Worm (Caenorhabditis elegans) whole organism, L4 larva: ENCODE results near the gene F35F10.1.

Source experiments
- F26F4.8 ChIP-seq: fragments of 200-800 bp; sonication (Bioruptor generic); conservative IDR thresholded peaks from 2 replicates; pipeline ENCODE4 v1.3.6; 2022; ENCODE audit warnings: missing genetic modification characterization, missing compliant biosample characterization
- Y105C5A.15 ChIP-seq: fragments of 200-800 bp; sonication (Bioruptor generic); IDR thresholded peaks from 2 replicates; pipeline ENCODE4 v1.3.6; 2022; ENCODE audit warnings: missing genetic modification characterization, missing compliant biosample characterization
- Y5F2A.4 ChIP-seq: fragments of 200-800 bp; sonication (Bioruptor generic); optimal IDR thresholded peaks from 2 replicates; lab custom pipeline; 2018; ENCODE audit warnings: mild to moderate bottlenecking, missing genetic modification characterization, missing compliant biosample characterization
- ZK546.5 ChIP-seq, 2 experiments: sonication (generic microtip); optimal IDR thresholded peaks; 2 replicates each; lab custom pipeline; 2017; ENCODE audit warnings: missing biosample characterization in 2 of 2, missing genetic modification characterization in 2 of 2
- aha-1 ChIP-seq: fragments of 150-350 bp; peaks from one replicate; lab custom pipeline; 2014; ENCODE audit warnings: missing biosample characterization, missing genetic modification characterization
- arid-1 ChIP-seq: fragments of 200-800 bp; sonication (Bioruptor generic); conservative IDR thresholded peaks from 2 replicates; pipeline ENCODE4 v1.3.6; 2022; ENCODE audit warnings: missing genetic modification reagents, missing genetic modification characterization, missing compliant biosample characterization
- ceh-32 ChIP-seq: sonication (generic microtip); optimal IDR thresholded peaks from 2 replicates; lab custom pipeline; 2016; ENCODE audit warnings: mild to moderate bottlenecking, missing genetic modification characterization, missing compliant biosample characterization; ENCODE audit not compliant: poor library complexity
- ceh-44 ChIP-seq: fragments of 200-800 bp; sonication (Bioruptor generic); IDR thresholded peaks from 2 replicates; pipeline ENCODE4 v1.3.6; 2022; ENCODE audit warnings: missing genetic modification reagents, missing genetic modification characterization, missing compliant biosample characterization
- ceh-82 ChIP-seq: sonication (generic microtip); optimal IDR thresholded peaks from 2 replicates; lab custom pipeline; 2017; ENCODE audit warnings: missing biosample characterization, missing genetic modification characterization
- ctbp-1 ChIP-seq: fragments of 200-800 bp; sonication (Bioruptor generic); IDR thresholded peaks from 2 replicates; pipeline ENCODE4 v1.3.6; 2022; ENCODE audit warnings: missing genetic modification reagents, missing genetic modification characterization, missing compliant biosample characterization
- daf-12 ChIP-seq: fragments of 150-350 bp; optimal IDR thresholded peaks from 2 replicates; lab custom pipeline; 2014; ENCODE audit warnings: missing biosample characterization, missing genetic modification reagents, missing genetic modification characterization
- daf-16 ChIP-seq, 3 experiments: sonication (generic microtip); optimal IDR thresholded peaks; 2 replicates each; lab custom pipeline; 2016 to 2017; ENCODE audit warnings: missing genetic modification characterization in 3 of 3, missing genetic modification reagents in 3 of 3, mild to moderate bottlenecking in 2 of 3, missing compliant biosample characterization in 2 of 3, missing biosample characterization in 1 of 3, moderate library complexity in 1 of 3
- dmd-6 ChIP-seq: fragments of 200-800 bp; sonication (Bioruptor generic); IDR thresholded peaks from 2 replicates; pipeline ENCODE4 v1.3.6; 2022; ENCODE audit warnings: missing genetic modification reagents, missing genetic modification characterization, missing compliant biosample characterization
- dmd-9 ChIP-seq: fragments of 200-800 bp; sonication (Bioruptor generic); IDR thresholded peaks from 2 replicates; pipeline ENCODE4 v1.3.6; 2022; ENCODE audit warnings: missing genetic modification reagents, missing genetic modification characterization, missing compliant biosample characterization
- dpl-1 ChIP-seq: fragments of 150-350 bp; optimal IDR thresholded peaks from 2 replicates; lab custom pipeline; 2014; ENCODE audit warnings: missing biosample characterization, missing genetic modification reagents, missing genetic modification characterization
- egl-43 ChIP-seq: fragments of 200-800 bp; sonication (Bioruptor generic); IDR thresholded peaks from 2 replicates; pipeline ENCODE4 v1.3.6; 2022; ENCODE audit warnings: missing genetic modification reagents, missing genetic modification characterization, missing compliant biosample characterization
- hif-1 ChIP-seq, 2 experiments: sonication (generic microtip); optimal IDR thresholded peaks; 2 replicates each; lab custom pipeline; 2016 to 2017; ENCODE audit warnings: missing compliant biosample characterization in 2 of 2, missing genetic modification characterization in 2 of 2, missing genetic modification reagents in 2 of 2, missing genotype in 2 of 2, mild to moderate bottlenecking in 1 of 2
- hlh-11 ChIP-seq: fragments of 200-800 bp; sonication (Bioruptor generic); optimal IDR thresholded peaks from 2 replicates; lab custom pipeline; 2018; ENCODE audit warnings: mild to moderate bottlenecking, missing genetic modification characterization, missing compliant biosample characterization
- lim-7 ChIP-seq: fragments of 200-800 bp; sonication (Bioruptor generic); IDR thresholded peaks from 2 replicates; pipeline ENCODE4 v1.3.6; 2022; ENCODE audit warnings: missing genetic modification characterization, missing compliant biosample characterization
- lin-15B ChIP-seq: fragments of 150-350 bp; sonication (generic microtip); optimal IDR thresholded peaks from 3 replicates; lab custom pipeline; 2014; ENCODE audit warnings: missing biosample characterization, missing genetic modification characterization
- madf-5 ChIP-seq, 2 experiments: fragments of 200-800 bp; sonication (Bioruptor generic); IDR thresholded peaks; 2 replicates each; pipeline ENCODE4 v1.3.6; 2022; ENCODE audit warnings: missing compliant biosample characterization in 2 of 2, missing genetic modification characterization in 2 of 2
- mes-2 ChIP-seq: sonication (generic microtip); optimal IDR thresholded peaks from 2 replicates; lab custom pipeline; 2016; ENCODE audit warnings: missing genotype, mild to moderate bottlenecking, missing genetic modification characterization, missing compliant biosample characterization; ENCODE audit not compliant: poor library complexity, severe bottlenecking
- nhr-102 ChIP-seq: sonication (generic microtip); optimal IDR thresholded peaks from 2 replicates; lab custom pipeline; 2016; ENCODE audit warnings: mild to moderate bottlenecking, missing genetic modification characterization, moderate library complexity, missing compliant biosample characterization
- nhr-25 ChIP-seq: sonication (generic microtip); optimal IDR thresholded peaks from 2 replicates; lab custom pipeline; 2017; ENCODE audit warnings: missing genetic modification characterization, mild to moderate bottlenecking, missing compliant biosample characterization, antibody characterized with exemption, moderate library complexity, borderline replicate concordance; ENCODE audit not compliant: insufficient read depth
- nhr-28 ChIP-seq: fragments of 150-350 bp; optimal IDR thresholded peaks from 2 replicates; lab custom pipeline; 2014; ENCODE audit warnings: missing biosample characterization, missing genetic modification characterization
- nhr-6 ChIP-seq: fragments of 150-350 bp; optimal IDR thresholded peaks from 2 replicates; lab custom pipeline; 2014; ENCODE audit warnings: missing biosample characterization, missing genetic modification characterization
- nhr-76 ChIP-seq: fragments of 150-350 bp; optimal IDR thresholded peaks from 2 replicates; lab custom pipeline; 2014; ENCODE audit warnings: missing biosample characterization, missing genetic modification characterization
- nhr-77 ChIP-seq: fragments of 150-350 bp; optimal IDR thresholded peaks from 2 replicates; lab custom pipeline; 2014; ENCODE audit warnings: missing biosample characterization, missing genetic modification characterization
- rbr-2 ChIP-seq: sonication (generic microtip); optimal IDR thresholded peaks from 2 replicates; lab custom pipeline; 2016; ENCODE audit warnings: missing genotype, missing genetic modification characterization, missing compliant biosample characterization
- skn-1 ChIP-seq: fragments of 150-350 bp; optimal IDR thresholded peaks from 2 replicates; lab custom pipeline; 2014; ENCODE audit warnings: missing biosample characterization, missing genetic modification characterization
- snpc-1.2 ChIP-seq: fragments of 200-800 bp; sonication (Bioruptor generic); IDR thresholded peaks from 2 replicates; pipeline ENCODE4 v1.3.6; 2022; ENCODE audit warnings: missing genetic modification reagents, missing genetic modification characterization, missing compliant biosample characterization
- spr-1 ChIP-seq: sonication (generic microtip); optimal IDR thresholded peaks from 2 replicates; lab custom pipeline; 2016; ENCODE audit warnings: mild to moderate bottlenecking, missing genetic modification characterization, missing compliant biosample characterization
- tra-1 ChIP-seq: fragments of 200-800 bp; sonication (Bioruptor generic); IDR thresholded peaks from 2 replicates; pipeline ENCODE4 v1.3.6; 2022; ENCODE audit warnings: missing genetic modification reagents, missing genetic modification characterization, missing compliant biosample characterization
- unc-130 ChIP-seq: sonication (generic microtip); optimal IDR thresholded peaks from 2 replicates; lab custom pipeline; 2016; ENCODE audit warnings: missing genetic modification reagents, missing genetic modification characterization, missing compliant biosample characterization
- unc-62 ChIP-seq, 3 experiments: fragments of 150-350 bp in 1 of 3; sonication (generic microtip); optimal IDR thresholded peaks in 2 of 3; peaks in 1 of 3; 1 replicate in 1 of 3; 2 replicates in 2 of 3; lab custom pipeline; 2014 to 2017; ENCODE audit warnings: missing biosample characterization in 3 of 3, missing genetic modification characterization in 3 of 3, missing genetic modification reagents in 3 of 3, missing genotype in 1 of 3
- zip-11 ChIP-seq: fragments of 200-800 bp; sonication (Bioruptor generic); IDR thresholded peaks from 2 replicates; pipeline ENCODE4 v1.3.6; 2022; ENCODE audit warnings: missing genetic modification characterization, missing compliant biosample characterization

F35F10.1 gene

DNA sequence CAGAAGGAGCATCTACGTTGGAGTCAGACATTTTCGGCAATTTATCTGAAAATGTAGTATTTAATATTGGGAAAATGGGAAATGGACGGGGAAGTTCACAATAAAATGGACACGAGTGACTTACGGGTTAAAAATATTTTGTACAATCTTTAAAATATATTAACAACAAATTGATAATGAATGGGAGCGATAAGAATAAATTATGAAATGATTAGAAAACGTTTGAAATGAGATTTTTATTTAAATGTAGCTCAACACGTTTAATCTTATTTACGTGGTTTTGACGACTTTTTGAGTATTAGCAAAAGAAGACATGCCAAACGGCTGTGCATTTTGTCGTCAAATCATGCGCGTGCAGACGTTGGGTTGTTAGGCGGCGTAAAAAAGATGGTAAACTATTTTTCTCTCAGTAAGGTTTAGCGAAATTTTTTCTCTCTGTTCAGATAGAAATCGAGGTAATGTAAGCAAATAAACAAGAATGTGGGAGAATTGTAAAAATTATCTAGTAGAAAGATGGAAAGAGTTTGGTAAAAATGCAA is 37.9 kb upstream of the F35F10.1 start, which contains the start of gene fbxa-64:
Gene fbxa-64 (minus strand): TSS at position 51 of the 539 bp plus-strand sequence.
- TF ChIP-seq zip-11 (GFP tag; lab: Robert Waterston, UW) (no peak), daf-12 (tag; lab: Kevin White, UChicago) (no peak), F26F4.8 (GFP tag; lab: Robert Waterston, UW) (no peak), lin-15B (tag; lab: Kevin White, UChicago) (no peak), rbr-2 (tag; lab: Kevin White, UChicago) (no peak), dpl-1 (GFP tag; lab: Kevin White, UChicago) (peak; percentile 7), lim-7 (GFP tag; lab: Robert Waterston, UW) (no peak), nhr-25 (tag; lab: Kevin White, UChicago) (no peak), Y105C5A.15 (GFP tag; lab: Robert Waterston, UW) (no peak), mes-2 (tag; lab: Kevin White, UChicago) (peak; percentile 50), hlh-11 (tag; lab: Kevin White, UChicago) (no peak), Y5F2A.4 (GFP tag; lab: Kevin White, UChicago) (no peak), unc-62 (GFP tag; optimal IDR thresholded peaks at IDR 0.05 in 1 of 2; lab: Kevin White, UChicago) (peak in 1 of 2 experiments; percentile 8), unc-62 (tag; optimal IDR thresholded peaks at IDR 0.05; lab: Kevin White, UChicago) (no peak), snpc-1.2 (GFP tag; lab: Robert Waterston, UW) (no peak), nhr-6 (tag; lab: Kevin White, UChicago) (no peak), ceh-82 (tag; lab: Kevin White, UChicago) (no peak)

DNA sequence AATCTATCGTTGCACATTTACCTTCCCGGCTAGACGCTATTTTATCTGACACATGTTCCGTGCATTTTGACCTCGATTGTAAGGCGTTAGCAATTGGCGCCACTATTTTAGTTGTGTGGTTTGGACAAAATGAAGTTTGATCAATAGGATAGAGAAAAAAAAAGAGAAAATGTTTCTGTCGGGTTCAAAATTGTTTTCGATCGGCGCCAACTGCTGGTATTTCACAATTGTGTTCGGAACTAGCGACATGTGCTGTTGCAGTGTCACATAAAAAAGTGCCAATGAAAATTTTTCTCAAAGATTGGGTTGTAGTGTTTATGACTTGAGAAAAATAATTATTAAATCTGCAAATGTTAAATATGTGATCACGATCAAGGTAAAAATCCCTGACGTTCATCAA is 37.0 kb upstream of the F35F10.1 start:
- peak; percentile 10 for TF ChIP-seq nhr-28 (tag; lab: Kevin White, UChicago)
- TF ChIP-seq F26F4.8 (GFP tag; lab: Robert Waterston, UW): no peak
- TF ChIP-seq daf-16 (GFP tag; optimal IDR thresholded peaks at IDR 0.05; lab: Kevin White, UChicago): peak in 1 of 2 experiments; percentile 86
- no peak for TF ChIP-seq daf-16 (tag; optimal IDR thresholded peaks at IDR 0.05; lab: Kevin White, UChicago)
- no peak for TF ChIP-seq nhr-25 (tag; lab: Kevin White, UChicago)
- no peak for TF ChIP-seq egl-43
- TF ChIP-seq unc-130 (GFP tag; lab: Kevin White, UChicago): no peak
- TF ChIP-seq madf-5 (GFP tag; IDR thresholded peaks at IDR 0.05; lab: Robert Waterston, UW): no peak
- TF ChIP-seq dmd-6 (GFP tag; lab: Robert Waterston, UW): peak; percentile 40
- peak; percentile 54 for TF ChIP-seq hlh-11 (tag; lab: Kevin White, UChicago)
- TF ChIP-seq ZK546.5 (tag; optimal IDR thresholded peaks at IDR 0.05; lab: Kevin White, UChicago): no peak
- no peak for TF ChIP-seq mes-2 (tag; lab: Kevin White, UChicago)
- TF ChIP-seq ceh-82 (tag; lab: Kevin White, UChicago): no peak
- peak; percentile 35 for TF ChIP-seq aha-1 (tag; lab: Kevin White, UChicago)

DNA sequence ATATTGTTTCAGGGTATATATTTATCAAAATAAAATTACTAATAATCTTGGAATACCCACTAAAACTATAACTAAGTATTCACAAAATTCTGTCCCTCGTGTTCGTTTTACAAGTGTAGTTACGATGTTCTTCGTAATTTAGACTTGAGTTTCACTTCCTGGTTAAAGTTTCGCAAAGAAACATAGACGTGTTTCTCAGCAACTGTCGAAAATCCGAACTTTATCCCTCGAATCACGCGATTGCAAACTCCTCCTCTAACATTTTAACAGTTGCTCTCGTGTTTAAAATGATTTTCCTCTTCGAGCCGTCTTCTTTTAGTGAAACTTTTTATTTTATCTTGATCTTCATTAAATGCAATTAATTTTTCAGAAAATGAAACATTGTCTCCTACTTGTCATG is 36.1 kb upstream of the F35F10.1 start, which contains the start of gene T28A11.2:
Gene T28A11.2 (plus strand): TSS at position 371 of the 400 bp plus-strand sequence.
- TF ChIP-seq arid-1 (GFP tag; lab: Robert Waterston, UW) (no peak), nhr-102 (no peak), hlh-11 (tag; lab: Kevin White, UChicago) (peak; percentile 26)

DNA sequence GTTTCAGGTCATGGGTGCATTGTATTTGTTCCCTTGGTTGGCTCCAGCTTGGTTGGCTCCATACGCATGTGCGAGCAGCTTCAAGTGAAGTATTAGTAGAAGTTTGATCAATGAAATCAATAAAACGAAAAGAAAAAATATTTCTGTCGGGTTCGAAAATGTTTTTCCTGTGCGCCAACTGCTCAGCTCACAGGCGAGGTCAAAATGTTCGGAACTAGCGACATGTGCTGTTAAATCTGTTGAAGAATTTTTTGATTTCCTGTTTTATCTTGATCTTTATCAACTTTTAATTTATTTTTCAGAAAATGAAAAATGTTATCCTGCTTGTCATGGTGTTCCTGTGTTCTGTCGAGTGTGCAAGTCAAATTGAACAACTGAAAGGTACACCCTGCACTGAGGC is 34.6 kb upstream of the F35F10.1 start, which contains the start of gene T28A11.25:
Gene T28A11.25 (plus strand): TSS at position 301 of the 400 bp plus-strand sequence.
- TF ChIP-seq nhr-76 (no peak), ceh-44 (GFP tag; lab: Robert Waterston, UW) (no peak), daf-16 (GFP tag; optimal IDR thresholded peaks at IDR 0.05; lab: Kevin White, UChicago) (peak in 1 of 2 experiments; percentile 33), daf-16 (tag; optimal IDR thresholded peaks at IDR 0.05; lab: Kevin White, UChicago) (no peak), spr-1 (tag; lab: Kevin White, UChicago) (no peak)

DNA sequence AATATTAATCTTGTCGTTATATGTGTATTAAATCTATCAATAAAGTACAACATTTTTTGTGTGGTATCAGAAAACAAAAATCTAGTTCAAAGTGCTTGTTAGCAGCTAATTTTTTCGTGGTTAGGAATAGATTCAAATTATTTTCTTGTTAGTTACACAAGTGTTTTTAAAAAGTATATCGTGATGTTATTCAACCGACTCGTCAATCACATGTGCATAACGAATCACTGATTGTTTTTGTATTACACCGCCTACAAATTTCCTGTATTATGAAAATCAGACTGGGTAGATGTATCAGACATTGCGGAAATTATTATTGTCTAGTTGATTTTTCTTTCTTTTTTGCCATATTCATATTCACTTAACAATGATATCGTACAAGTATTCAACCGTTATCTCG is 33.1 kb upstream of the F35F10.1 start, which contains the start of gene str-64:
Gene str-64 (plus strand): TSS at position 301 of the 400 bp plus-strand sequence.
- TF ChIP-seq nhr-77 (tag; lab: Kevin White, UChicago): no peak
- no peak for TF ChIP-seq lin-15B (tag; lab: Kevin White, UChicago)
- TF ChIP-seq skn-1 (tag; lab: Kevin White, UChicago): no peak
- TF ChIP-seq ceh-32 (tag; lab: Kevin White, UChicago): no peak
- no peak for TF ChIP-seq dmd-9
- TF ChIP-seq tra-1: no peak
- TF ChIP-seq aha-1 (tag; lab: Kevin White, UChicago): peak; percentile 18
- TF ChIP-seq unc-62 (GFP tag; optimal IDR thresholded peaks at IDR 0.05 in 1 of 2; lab: Kevin White, UChicago): peak in 1 of 2 experiments; percentile 73
- no peak for TF ChIP-seq unc-62 (tag; optimal IDR thresholded peaks at IDR 0.05; lab: Kevin White, UChicago)
- TF ChIP-seq ctbp-1 (GFP tag; lab: Robert Waterston, UW): no peak
- no peak for TF ChIP-seq hif-1 (tag; optimal IDR thresholded peaks at IDR 0.05; lab: Kevin White, UChicago)
